Worm (Caenorhabditis elegans): ENCODE data around the gene F18A11.5.

ce11 chrII:12995322-12995721, 18.8 kb downstream of the F18A11.5 start:
- TF ChIP-seq pha-4 (tag; optimal IDR thresholded peaks at IDR 0.05): no peak
- no peak for TF ChIP-seq lsy-2 (tag; optimal IDR thresholded peaks at IDR 0.05)
- no peak for TF ChIP-seq elt-3 (tag; optimal IDR thresholded peaks at IDR 0.05)
- TF ChIP-seq nhr-76 (tag; optimal IDR thresholded peaks at IDR 0.05): no peak
- no peak for TF ChIP-seq unc-62 (GFP tag; optimal IDR thresholded peaks at IDR 0.05)
- TF ChIP-seq nhr-28 (tag; optimal IDR thresholded peaks at IDR 0.05): no peak

All from whole organism, mixed stage, embryonic.